Fruit fly (Drosophila melanogaster): ENCODE data around the gene CG32181.

DNA sequence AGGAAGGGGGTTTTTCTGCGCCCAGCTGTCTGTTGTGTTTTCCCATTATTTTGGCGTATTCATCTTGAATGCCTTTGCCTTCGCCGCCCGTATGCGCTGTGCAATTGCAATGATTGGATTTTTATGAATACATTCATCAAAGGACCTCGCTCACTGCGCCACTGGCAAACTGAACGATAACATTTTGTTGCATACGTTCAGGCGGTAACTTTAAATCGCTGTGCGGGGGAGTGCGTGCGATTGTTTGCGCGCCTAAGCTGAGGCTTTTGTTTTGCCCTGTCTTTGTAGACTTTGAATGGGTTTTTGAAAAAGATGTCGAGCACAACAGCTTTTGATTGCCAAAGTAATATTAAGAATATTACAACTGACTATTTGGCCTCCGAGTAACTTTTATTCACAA, 19.9 kb upstream of the CG32181 start:
- TF ChIP-seq CG17361 (GFP tag; IDR thresholded peaks at IDR 0.05): no peak
- no peak for TF ChIP-seq scrt (GFP tag; optimal IDR thresholded peaks at IDR 0.05)
- no peak for TF ChIP-seq NC2α (GFP tag; optimal IDR thresholded peaks at IDR 0.05)
- no peak for TF ChIP-seq lola (GFP tag; optimal IDR thresholded peaks at IDR 0.05)
- TF ChIP-seq CG4360 (GFP tag; IDR thresholded peaks at IDR 0.05): no peak
